Fruit fly (Drosophila melanogaster): ENCODE data around the gene CG8010.

The CG8010 gene

dm6 chrX:19317058-19317767 lies 48.5 kb upstream of the CG8010 start (continued):
- no peak for TF ChIP-seq Antp (GFP tag; optimal IDR thresholded peaks at IDR 0.05)
- TF ChIP-seq Sox100B (GFP tag; optimal IDR thresholded peaks at IDR 0.05), result peak; percentile 66
- TF ChIP-seq Bdp1 (GFP tag; optimal IDR thresholded peaks at IDR 0.05), result no peak
- TF ChIP-seq CG9437 (GFP tag; optimal IDR thresholded peaks at IDR 0.05), result peak; percentile 32
- TF ChIP-seq HmgZ (tag; optimal IDR thresholded peaks at IDR 0.05), result peak; percentile 1
- no peak for TF ChIP-seq lbe (GFP tag; optimal IDR thresholded peaks at IDR 0.05)
- no peak for TF ChIP-seq CG5245 (GFP tag; optimal IDR thresholded peaks at IDR 0.05)
- TF ChIP-seq CG8478 (optimal IDR thresholded peaks at IDR 0.05), result no peak
- no peak; the same call in 1 of the 2 replicates for TF ChIP-seq Ravus (GFP tag; IDR thresholded peaks at IDR 0.05)
- no peak for TF ChIP-seq unc-4 (GFP tag; IDR thresholded peaks at IDR 0.05; ENCODE audit: partially characterized antibody)
- TF ChIP-seq hth (optimal IDR thresholded peaks at IDR 0.05), result no peak
- peak; percentile 65 for TF ChIP-seq Ptx1 (GFP tag; IDR thresholded peaks at IDR 0.05)
- no peak for TF ChIP-seq ase (GFP tag; IDR thresholded peaks at IDR 0.05)

dm6 chrX:19316583-19316982 lies 47.9 kb upstream of the CG8010 start:
- no peak for TF ChIP-seq Adf1 (GFP tag; IDR thresholded peaks at IDR 0.05)
- no peak for TF ChIP-seq CG2678 (tag; optimal IDR thresholded peaks at IDR 0.05)
- TF ChIP-seq trh (GFP tag; optimal IDR thresholded peaks at IDR 0.05), result no peak
- TF ChIP-seq trem (tag; optimal IDR thresholded peaks at IDR 0.05), result no peak
- TF ChIP-seq Six4 (GFP tag; optimal IDR thresholded peaks at IDR 0.05), result no peak
- TF ChIP-seq CG43689 (GFP tag; IDR thresholded peaks at IDR 0.05), result no peak
- no peak for TF ChIP-seq Atf6 (GFP tag; IDR thresholded peaks at IDR 0.05)
- TF ChIP-seq CG3995 (GFP tag; optimal IDR thresholded peaks at IDR 0.05), result no peak
- no peak for TF ChIP-seq CG42726 (GFP tag; IDR thresholded peaks at IDR 0.05; ENCODE audit: partially characterized antibody)
- no peak for TF ChIP-seq CG11696 (GFP tag; IDR thresholded peaks at IDR 0.05)
- no peak for TF ChIP-seq Stat92E (GFP tag; optimal IDR thresholded peaks at IDR 0.05)
- TF ChIP-seq grn (GFP tag; optimal IDR thresholded peaks at IDR 0.05), result peak; percentile 91
- no peak for TF ChIP-seq CG2889 (GFP tag; IDR thresholded peaks at IDR 0.05)
- peak; percentile 55 for TF ChIP-seq exex (tag; optimal IDR thresholded peaks at IDR 0.05)
- no peak for TF ChIP-seq crc (GFP tag; optimal IDR thresholded peaks at IDR 0.05)
- no peak for TF ChIP-seq crp (GFP tag; optimal IDR thresholded peaks at IDR 0.05)
- TF ChIP-seq CG7556 (GFP tag; optimal IDR thresholded peaks at IDR 0.05), result no peak
- no peak for TF ChIP-seq da (GFP tag; optimal IDR thresholded peaks at IDR 0.05)
- no peak for TF ChIP-seq sima (GFP tag; optimal IDR thresholded peaks at IDR 0.05)
- no peak for TF ChIP-seq B-H2 (GFP tag; optimal IDR thresholded peaks at IDR 0.05)
- TF ChIP-seq ci (GFP tag; IDR thresholded peaks at IDR 0.05), result no peak
- TF ChIP-seq dmrt99B (tag; optimal IDR thresholded peaks at IDR 0.05), result no peak
- peak; percentile 29; the same call in 1 of the 2 replicates for TF ChIP-seq Rfx (GFP tag; IDR thresholded peaks at IDR 0.05)
- TF ChIP-seq B-H1 (GFP tag; IDR thresholded peaks at IDR 0.05), result no peak
- TF ChIP-seq Blimp-1 (GFP tag; optimal IDR thresholded peaks at IDR 0.05), result no peak
- TF ChIP-seq ind (GFP tag; optimal IDR thresholded peaks at IDR 0.05), result no peak
- TF ChIP-seq CG10366 (GFP tag; IDR thresholded peaks at IDR 0.05), result no peak
- no peak for TF ChIP-seq Dfd (GFP tag; optimal IDR thresholded peaks at IDR 0.05)
- no peak for TF ChIP-seq sqz (GFP tag; optimal IDR thresholded peaks at IDR 0.05)
- TF ChIP-seq HLH54F (GFP tag; optimal IDR thresholded peaks at IDR 0.05), result peak; percentile 18
- no peak for TF ChIP-seq slou (GFP tag; optimal IDR thresholded peaks at IDR 0.05)
- TF ChIP-seq E2f2 (GFP tag; IDR thresholded peaks at IDR 0.05), result no peak
- TF ChIP-seq CG8388 (GFP tag; optimal IDR thresholded peaks at IDR 0.05), result no peak
- no peak for TF ChIP-seq CG15011 (GFP tag; optimal IDR thresholded peaks at IDR 0.05)
- no peak for TF ChIP-seq CG11398 (GFP tag; optimal IDR thresholded peaks at IDR 0.05)
- TF ChIP-seq fru (optimal IDR thresholded peaks at IDR 0.05), result no peak
- no peak for TF ChIP-seq unc-4 (GFP tag; IDR thresholded peaks at IDR 0.05; ENCODE audit: partially characterized antibody)
- no peak for TF ChIP-seq mld (GFP tag; IDR thresholded peaks at IDR 0.05; ENCODE audit: partially characterized antibody)
- no peak for TF ChIP-seq CG10543 (GFP tag; optimal IDR thresholded peaks at IDR 0.05)
